Fruit fly (Drosophila melanogaster) whole organism, embryonic: Measurements from ENCODE around the gene CG7906.

Source experiments
- Aef1 ChIP-seq: fragments of 200-800 bp; sonication (Bioruptor generic); IDR thresholded peaks from 3 replicates; pipeline ENCODE4 v1.3.6; 2022; ENCODE audit warnings: missing biosample characterization, missing genetic modification characterization
- Atf-2 ChIP-seq: fragments of 200-800 bp; sonication (Bioruptor generic); optimal IDR thresholded peaks from 2 replicates; lab custom pipeline; 2016; ENCODE audit warnings: missing biosample characterization, missing genetic modification characterization
- Bdp1 ChIP-seq: fragments of 200-800 bp; sonication (Bioruptor generic); optimal IDR thresholded peaks from 3 replicates; lab custom pipeline; 2016; ENCODE audit warnings: missing biosample characterization, missing genetic modification characterization
- CG10431 ChIP-seq: fragments of 200-800 bp; sonication (Bioruptor generic); optimal IDR thresholded peaks from 3 replicates; lab custom pipeline; 2018; ENCODE audit warnings: missing biosample characterization, mild to moderate bottlenecking, missing genetic modification characterization
- CG11085 ChIP-seq: fragments of 200-800 bp; sonication (Bioruptor generic); IDR thresholded peaks from 2 replicates; pipeline ENCODE4 v1.3.6; 2022; ENCODE audit warnings: missing biosample characterization, missing genetic modification characterization
- CG11398 ChIP-seq: fragments of 200-800 bp; sonication (Bioruptor generic); optimal IDR thresholded peaks from 2 replicates; lab custom pipeline; 2016; ENCODE audit warnings: missing biosample characterization, missing genetic modification characterization
- CG11456 ChIP-seq: fragments of 200-800 bp; sonication (Bioruptor generic); IDR thresholded peaks from 3 replicates; pipeline ENCODE4 v1.3.6; 2022; ENCODE audit warnings: missing biosample characterization, missing genetic modification characterization
- CG12659 ChIP-seq: fragments of 200-800 bp; sonication (Bioruptor generic); optimal IDR thresholded peaks from 3 replicates; lab custom pipeline; 2017; ENCODE audit warnings: mild to moderate bottlenecking, missing biosample characterization, missing genetic modification reagents, missing genetic modification characterization
- CG17328 ChIP-seq: fragments of 200-800 bp; sonication (Bioruptor generic); IDR thresholded peaks from 2 replicates; pipeline ENCODE4 v1.3.6; 2022; ENCODE audit warnings: missing biosample characterization, missing genetic modification characterization
- CG30020 ChIP-seq: fragments of 200-800 bp; optimal IDR thresholded peaks from 2 replicates; lab custom pipeline; 2019; ENCODE audit warnings: missing biosample characterization, mild to moderate bottlenecking, missing genetic modification characterization, moderate library complexity
- CG31441 ChIP-seq: fragments of 200-800 bp; sonication (Bioruptor generic); IDR thresholded peaks from 2 replicates; pipeline ENCODE4 v1.3.6; 2022; ENCODE audit warnings: missing biosample characterization, missing genetic modification characterization
- CG32772 ChIP-seq: fragments of 200-800 bp; sonication (Bioruptor generic); IDR thresholded peaks from 2 replicates; pipeline ENCODE4 v1.3.6; 2022; ENCODE audit warnings: missing biosample characterization, missing genetic modification characterization
- CG34376 ChIP-seq: fragments of 200-800 bp; sonication (Bioruptor generic); optimal IDR thresholded peaks from 2 replicates; lab custom pipeline; 2018; ENCODE audit warnings: missing biosample characterization, mild to moderate bottlenecking, missing genetic modification characterization
- CG3838 ChIP-seq: fragments of 200-800 bp; sonication (Bioruptor generic); optimal IDR thresholded peaks from 3 replicates; lab custom pipeline; 2016; ENCODE audit warnings: missing biosample characterization, missing genetic modification characterization
- CG42726 ChIP-seq: fragments of 200-800 bp; sonication (Bioruptor generic); IDR thresholded peaks from 2 replicates; pipeline ENCODE4 v1.3.6; 2022; ENCODE audit warnings: missing biosample characterization, missing genetic modification characterization; ENCODE audit not compliant: partially characterized antibody
- CG4424 ChIP-seq: fragments of 200-800 bp; sonication (Bioruptor generic); optimal IDR thresholded peaks from 3 replicates; lab custom pipeline; 2016; ENCODE audit warnings: missing biosample characterization, missing genetic modification characterization
- CG4854 ChIP-seq: fragments of 200-800 bp; sonication (Bioruptor generic); optimal IDR thresholded peaks from 2 replicates; lab custom pipeline; 2016; ENCODE audit warnings: missing biosample characterization, missing genetic modification characterization, inconsistent platforms
- CG6813 ChIP-seq: fragments of 200-800 bp; sonication (Bioruptor generic); optimal IDR thresholded peaks from 2 replicates; lab custom pipeline; 2017; ENCODE audit warnings: missing biosample characterization, missing genetic modification characterization, mild to moderate bottlenecking, moderate library complexity, missing genetic modification reagents
- CG7271 ChIP-seq: fragments of 200-800 bp; sonication (Bioruptor generic); optimal IDR thresholded peaks from 2 replicates; lab custom pipeline; 2018; ENCODE audit warnings: missing biosample characterization, mild to moderate bottlenecking, missing genetic modification characterization, moderate library complexity
- CG7963 ChIP-seq: fragments of 200-800 bp; sonication (Bioruptor generic); IDR thresholded peaks from 3 replicates; pipeline ENCODE4 v1.3.6; 2022; ENCODE audit warnings: missing biosample characterization, missing genetic modification characterization; ENCODE audit not compliant: partially characterized antibody
- CG8089 ChIP-seq: fragments of 200-800 bp; sonication (Bioruptor generic); optimal IDR thresholded peaks from 3 replicates; lab custom pipeline; 2016; ENCODE audit warnings: missing biosample characterization, missing genetic modification characterization
- CG8924 ChIP-seq: fragments of 200-800 bp; optimal IDR thresholded peaks from 3 replicates; lab custom pipeline; 2019; ENCODE audit warnings: missing biosample characterization, mild to moderate bottlenecking, missing genetic modification characterization, moderate library complexity
- CG8944 ChIP-seq: fragments of 200-800 bp; sonication (Bioruptor generic); optimal IDR thresholded peaks from 3 replicates; lab custom pipeline; 2016; ENCODE audit warnings: missing biosample characterization, missing genetic modification characterization
- CG9215 ChIP-seq: fragments of 200-800 bp; sonication (Bioruptor generic); IDR thresholded peaks from 2 replicates; pipeline ENCODE4 v1.3.6; 2022; ENCODE audit warnings: missing biosample characterization, missing genetic modification characterization
- CG9817 ChIP-seq: fragments of 200-800 bp; sonication (Bioruptor generic); optimal IDR thresholded peaks from 2 replicates; lab custom pipeline; 2018; ENCODE audit warnings: missing biosample characterization, mild to moderate bottlenecking, missing genetic modification characterization, moderate library complexity
- Ets65A ChIP-seq: fragments of 200-800 bp; sonication (Bioruptor generic); peaks from one replicate; lab custom pipeline; 2016; ENCODE audit warnings: missing biosample characterization, missing genetic modification characterization
- Hmx ChIP-seq: fragments of 200-800 bp; sonication (Bioruptor generic); optimal IDR thresholded peaks from 2 replicates; lab custom pipeline; 2016; ENCODE audit warnings: missing biosample characterization, missing genetic modification characterization
- Hr51 ChIP-seq, 2 experiments: fragments of 200-800 bp; sonication (Bioruptor generic); optimal IDR thresholded peaks; 2 replicates in 1 of 2; 3 replicates in 1 of 2; lab custom pipeline; 2016 to 2018; ENCODE audit warnings: missing biosample characterization in 2 of 2, missing genetic modification characterization in 2 of 2, mild to moderate bottlenecking in 1 of 2, moderate library complexity in 1 of 2
- MTF-1 ChIP-seq: fragments of 200-800 bp; sonication (Bioruptor generic); optimal IDR thresholded peaks from 2 replicates; lab custom pipeline; 2018; ENCODE audit warnings: missing biosample characterization, mild to moderate bottlenecking, missing genetic modification characterization, borderline replicate concordance
- Mes4 ChIP-seq: fragments of 200-800 bp; sonication (Bioruptor generic); optimal IDR thresholded peaks from 2 replicates; lab custom pipeline; 2016; ENCODE audit warnings: missing biosample characterization, missing genetic modification characterization
- Mrtf ChIP-seq: fragments of 200-800 bp; sonication (Bioruptor generic); IDR thresholded peaks from 3 replicates; pipeline ENCODE4 v1.3.6; 2022; ENCODE audit warnings: missing biosample characterization, missing genetic modification characterization
- NC2α ChIP-seq: fragments of 200-800 bp; sonication (Bioruptor generic); optimal IDR thresholded peaks from 2 replicates; lab custom pipeline; 2016; ENCODE audit warnings: missing biosample characterization, missing genetic modification characterization
- TFAM ChIP-seq: fragments of 200-800 bp; sonication (Bioruptor generic); optimal IDR thresholded peaks from 2 replicates; lab custom pipeline; 2017; ENCODE audit warnings: missing biosample characterization, missing genetic modification characterization, inconsistent platforms
- Xbp1 ChIP-seq: fragments of 200-800 bp; sonication (Bioruptor generic); optimal IDR thresholded peaks from 3 replicates; lab custom pipeline; 2016; ENCODE audit warnings: missing biosample characterization, mild to moderate bottlenecking, missing genetic modification characterization
- abd-A ChIP-seq: fragments of 200-800 bp; sonication (Bioruptor generic); optimal IDR thresholded peaks from 3 replicates; lab custom pipeline; 2019; ENCODE audit warnings: missing biosample characterization, mild to moderate bottlenecking, missing genetic modification characterization, moderate library complexity
- chn ChIP-seq: fragments of 200-800 bp; sonication (Bioruptor generic); optimal IDR thresholded peaks from 2 replicates; lab custom pipeline; 2016; ENCODE audit warnings: missing biosample characterization, missing genetic modification characterization
- crc ChIP-seq: fragments of 200-800 bp; sonication (Bioruptor generic); optimal IDR thresholded peaks from 2 replicates; lab custom pipeline; 2016; ENCODE audit warnings: missing biosample characterization, missing genetic modification characterization
- crp ChIP-seq, 2 experiments: fragments of 200-800 bp; sonication (Bioruptor generic); optimal IDR thresholded peaks; 2 replicates in 1 of 2; 3 replicates in 1 of 2; lab custom pipeline; 2017; ENCODE audit warnings: missing biosample characterization in 2 of 2, missing genetic modification characterization in 2 of 2, mild to moderate bottlenecking in 1 of 2, moderate library complexity in 1 of 2
- gce ChIP-seq: fragments of 200-800 bp; sonication (Bioruptor generic); IDR thresholded peaks from 3 replicates; pipeline ENCODE4 v1.3.6; 2022; ENCODE audit warnings: missing biosample characterization, missing genetic modification characterization
- gem ChIP-seq: fragments of 200-800 bp; sonication (Bioruptor generic); optimal IDR thresholded peaks from 2 replicates; lab custom pipeline; 2019; ENCODE audit warnings: missing biosample characterization, mild to moderate bottlenecking, missing genetic modification characterization, moderate library complexity
- hbn ChIP-seq: fragments of 200-800 bp; sonication (Bioruptor generic); IDR thresholded peaks from 2 replicates; pipeline ENCODE4 v1.3.6; 2022; ENCODE audit warnings: missing biosample characterization, missing genetic modification characterization; ENCODE audit not compliant: partially characterized antibody
- kah ChIP-seq: fragments of 200-800 bp; sonication (Bioruptor generic); optimal IDR thresholded peaks from 2 replicates; lab custom pipeline; 2018; ENCODE audit warnings: missing biosample characterization, mild to moderate bottlenecking, missing genetic modification characterization
- mirr ChIP-seq: fragments of 200-800 bp; sonication (Bioruptor generic); optimal IDR thresholded peaks from 3 replicates; lab custom pipeline; 2018; ENCODE audit warnings: missing biosample characterization, mild to moderate bottlenecking, missing genetic modification characterization
- p53 ChIP-seq: fragments of 200-800 bp; sonication (Bioruptor generic); optimal IDR thresholded peaks from 2 replicates; lab custom pipeline; 2016; ENCODE audit warnings: missing biosample characterization, missing genetic modification characterization
- pnt ChIP-seq: fragments of 200-800 bp; sonication (Bioruptor generic); optimal IDR thresholded peaks from 3 replicates; lab custom pipeline; 2016; ENCODE audit warnings: missing biosample characterization, missing genetic modification characterization
- repo ChIP-seq: fragments of 200-800 bp; sonication (Bioruptor generic); optimal IDR thresholded peaks from 2 replicates; lab custom pipeline; 2016; ENCODE audit warnings: missing biosample characterization, missing genetic modification characterization
- sens ChIP-seq: fragments of 200-800 bp; sonication (Bioruptor generic); peaks from one replicate; lab custom pipeline; 2016; ENCODE audit warnings: missing biosample characterization, missing genetic modification characterization
- sima ChIP-seq: fragments of 200-800 bp; sonication (Bioruptor generic); optimal IDR thresholded peaks from 2 replicates; lab custom pipeline; 2016; ENCODE audit warnings: missing biosample characterization, missing genetic modification characterization
- tup ChIP-seq: fragments of 200-800 bp; sonication (Bioruptor generic); optimal IDR thresholded peaks from 2 replicates; lab custom pipeline; 2016; ENCODE audit warnings: missing biosample characterization, mild to moderate bottlenecking, missing genetic modification characterization, moderate library complexity
- twi ChIP-seq: fragments of 200-800 bp; optimal IDR thresholded peaks from 2 replicates; lab custom pipeline; 2019; ENCODE audit warnings: missing biosample characterization, mild to moderate bottlenecking, missing genetic modification characterization, moderate library complexity
- wdn ChIP-seq: fragments of 200-800 bp; sonication (Bioruptor generic); IDR thresholded peaks from 2 replicates; pipeline ENCODE4 v1.3.6; 2022; ENCODE audit warnings: missing biosample characterization, missing genetic modification characterization

CG7906 gene

dm6 chr3L:14217677-14218254, 18.7 kb upstream of the CG7906 start, which contains the start of gene CG7768 (continued):
- TF ChIP-seq abd-A (tag; lab: Kevin White, UChicago) (no peak), CG42726 (GFP tag; lab: Robert Waterston, UW) (no peak), CG8924 (tag; lab: Kevin White, UChicago) (peak; percentile 43), CG8944 (GFP tag; lab: Kevin White, UChicago) (no peak), p53 (GFP tag; lab: Kevin White, UChicago) (no peak), repo (no peak), Xbp1 (no peak), Mrtf (no peak), Hmx (GFP tag; lab: Kevin White, UChicago) (no peak), twi (no peak), Ets65A (GFP tag; lab: Kevin White, UChicago) (no peak), pnt (GFP tag; lab: Kevin White, UChicago) (no peak), crp (GFP tag; optimal IDR thresholded peaks at IDR 0.05; lab: Kevin White, UChicago) (no peak), CG4854 (GFP tag; lab: Kevin White, UChicago) (peak; percentile 51), Mes4 (GFP tag; lab: Kevin White, UChicago) (no peak), MTF-1 (GFP tag; lab: Kevin White, UChicago) (peak; percentile 70), gem (peak; percentile 62), tup (no peak), CG11085 (GFP tag; lab: Robert Waterston, UW) (no peak; the same call in 1 of the 2 replicates), sima (GFP tag; lab: Kevin White, UChicago) (no peak), CG8089 (GFP tag; lab: Kevin White, UChicago) (no peak), mirr (GFP tag; lab: Kevin White, UChicago) (peak; percentile 75), CG30020 (tag; lab: Kevin White, UChicago) (no peak), CG10431 (GFP tag; lab: Kevin White, UChicago) (no peak), CG7271 (tag; lab: Kevin White, UChicago) (no peak), CG4424 (GFP tag; lab: Kevin White, UChicago) (no peak), Hr51 (GFP tag; optimal IDR thresholded peaks at IDR 0.05; lab: Kevin White, UChicago) (peak in 1 of 2 experiments; percentile 19), CG12659 (peak; percentile 55), kah (GFP tag; lab: Kevin White, UChicago) (no peak), Aef1 (GFP tag; lab: Robert Waterston, UW) (no peak), Bdp1 (GFP tag; lab: Kevin White, UChicago) (no peak), CG17328 (GFP tag; lab: Robert Waterston, UW) (no peak), CG31441 (GFP tag; lab: Robert Waterston, UW) (no peak), NC2α (GFP tag; lab: Kevin White, UChicago) (no peak), hbn (GFP tag; lab: Robert Waterston, UW) (no peak), gce (no peak), CG11398 (GFP tag; lab: Kevin White, UChicago) (peak; percentile 47), CG11456 (GFP tag; lab: Robert Waterston, UW) (no peak), CG34376 (GFP tag; lab: Kevin White, UChicago) (peak; percentile 73), Atf-2 (GFP tag; lab: Kevin White, UChicago) (no peak), CG7963 (GFP tag; lab: Robert Waterston, UW) (no peak), TFAM (GFP tag; lab: Kevin White, UChicago) (no peak), chn (GFP tag; lab: Kevin White, UChicago) (no peak), wdn (GFP tag; lab: Robert Waterston, UW) (peak; percentile 21; the same call in 1 of the 2 replicates), crc (GFP tag; lab: Kevin White, UChicago) (peak; percentile 39), CG6813 (GFP tag; lab: Kevin White, UChicago) (peak; percentile 79), sens (GFP tag; lab: Kevin White, UChicago) (peak; percentile 67), CG3838 (GFP tag; lab: Kevin White, UChicago) (peak; percentile 28), CG9215 (GFP tag; lab: Robert Waterston, UW) (no peak), CG32772 (no peak), CG9817 (tag; lab: Kevin White, UChicago) (peak; percentile 62)
